Worm (Caenorhabditis elegans) whole organism, early embryonic: ENCODE measurements around the gene F45D11.14.

ENCODE experiments used
- ama-1 ChIP-seq: fragments of 150-350 bp; optimal IDR thresholded peaks from 2 replicates; lab custom pipeline; 2014
- ceh-13 ChIP-seq: fragments of 200-800 bp; sonication (Bioruptor generic); optimal IDR thresholded peaks from 2 replicates; lab custom pipeline; 2018; ENCODE audit warnings: mild to moderate bottlenecking, missing genetic modification characterization, missing compliant biosample characterization
- tra-4 ChIP-seq: sonication (generic microtip); optimal IDR thresholded peaks from 2 replicates; lab custom pipeline; 2017; ENCODE audit warnings: missing genetic modification characterization, missing compliant biosample characterization

DNA sequence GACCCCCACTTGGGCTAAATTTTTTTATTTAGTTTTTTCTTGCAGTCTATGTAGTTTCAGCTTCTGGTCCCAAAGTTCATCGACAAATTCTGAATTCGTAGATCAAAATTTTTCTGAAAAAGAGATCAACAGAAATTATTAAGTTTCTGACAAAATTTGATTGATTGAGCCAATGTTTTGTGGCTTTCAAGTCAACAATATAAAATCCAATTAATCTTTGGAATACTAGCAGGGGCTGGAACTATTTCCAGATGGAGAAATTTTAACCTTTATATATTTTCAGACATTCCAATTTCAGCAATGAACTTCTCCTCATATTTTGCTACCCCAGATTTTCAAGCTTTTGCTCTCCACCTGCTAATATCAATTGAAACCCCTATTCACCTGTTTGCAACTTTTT lies 23.4 kb downstream of the F45D11.14 start, which contains the start of gene srh-274:
- TF ChIP-seq ceh-13: no peak
- TF ChIP-seq ama-1: no peak
- no peak for TF ChIP-seq tra-4
